Worm (Caenorhabditis elegans): ENCODE results near the gene Y54F10AR.2.

Y54F10AR.2 gene

DNA sequence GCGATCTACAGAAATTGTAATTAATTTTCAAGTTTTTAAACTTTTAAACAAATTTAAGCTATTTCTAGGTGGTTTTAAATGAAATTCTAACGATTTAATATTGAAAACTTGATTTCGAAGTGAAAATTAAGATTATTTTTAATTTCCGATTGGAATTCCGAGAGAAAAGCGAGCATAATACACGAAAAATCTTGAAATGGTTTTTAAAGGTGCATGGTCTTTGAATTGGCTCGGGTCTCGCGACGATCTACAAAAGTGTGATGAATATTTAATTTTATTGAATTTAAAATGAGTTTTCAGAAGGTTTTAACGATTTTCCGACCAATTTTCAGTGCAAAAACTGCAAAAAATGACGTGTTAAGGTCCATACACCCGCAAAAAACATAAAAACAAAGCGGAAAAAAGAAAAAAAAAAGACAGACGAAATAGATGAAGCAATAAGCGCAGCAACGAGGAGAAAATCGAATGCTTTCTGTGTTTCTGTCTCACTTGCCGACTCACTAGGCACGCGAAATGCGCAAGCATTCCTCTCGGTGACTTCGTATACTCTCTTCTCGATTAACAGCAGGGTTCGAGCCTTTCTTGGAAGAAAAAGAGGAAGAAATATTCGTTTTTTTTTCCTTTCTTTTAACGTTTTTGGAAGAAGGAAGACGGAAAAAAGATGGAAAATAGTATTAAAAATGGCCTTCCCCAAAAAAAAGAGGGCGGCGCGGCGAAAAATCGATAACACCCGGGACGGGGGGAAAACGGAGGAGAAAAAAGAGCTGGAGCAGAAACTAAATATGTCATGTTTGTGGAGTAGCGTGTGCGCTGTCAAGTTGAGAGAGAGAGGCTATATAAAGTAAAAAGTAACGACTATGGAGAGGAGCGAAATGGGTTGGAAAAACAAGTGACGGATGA lies 5.3 kb upstream of the Y54F10AR.2 start (continued):
- TF ChIP-seq F57C9.4 (tag; optimal IDR thresholded peaks at IDR 0.05) (no peak), Y56A3A.18 (GFP tag; IDR thresholded peaks at IDR 0.05) (no peak), pha-4 (tag; optimal IDR thresholded peaks at IDR 0.05) (no peak), snpc-3.4 (tag; optimal IDR thresholded peaks at IDR 0.05) (no peak), lsl-1 (GFP tag; optimal IDR thresholded peaks at IDR 0.05) (peak; percentile 95), pbrm-1 (GFP tag; IDR thresholded peaks at IDR 0.05) (0 out of 2 replicates have a peak, but pooled peaks have one; percentile 15), let-607 (tag; optimal IDR thresholded peaks at IDR 0.05) (peak; percentile 1 to 43), ztf-18 (tag; optimal IDR thresholded peaks at IDR 0.05) (peak; percentile 89)

ce11 chrIII:2575635-2576164 lies 4.4 kb upstream of the Y54F10AR.2 start, which contains the start of gene Y54F10AR.1:
Y54F10AR.1 (minus strand) TSS chrIII:2575685.
- no peak for TF ChIP-seq nfya-1 (tag; optimal IDR thresholded peaks at IDR 0.05; ENCODE audit: borderline replicate concordance, insufficient read depth)
- no peak for TF ChIP-seq Y95B8A.8 (GFP tag; IDR thresholded peaks at IDR 0.05)
- TF ChIP-seq ztf-22 (GFP tag; optimal IDR thresholded peaks at IDR 0.05): no peak
- peak; percentile 44; the same call in 1 of the 2 replicates for TF ChIP-seq madf-8 (GFP tag; conservative IDR thresholded peaks at IDR 0.05)
- TF ChIP-seq atf-7 (tag; optimal IDR thresholded peaks at IDR 0.05): no peak
- no peak for TF ChIP-seq sea-2 (GFP tag; IDR thresholded peaks at IDR 0.05)
- peak; percentile 34; the same call in 1 of the 2 replicates for TF ChIP-seq ceh-91 (GFP tag; IDR thresholded peaks at IDR 0.05)
- no peak for TF ChIP-seq cebp-1 (GFP tag; IDR thresholded peaks at IDR 0.05)
- no peak for TF ChIP-seq cebp-1 (tag; optimal IDR thresholded peaks at IDR 0.05)
- no peak for TF ChIP-seq zim-3 (tag; optimal IDR thresholded peaks at IDR 0.05)
- peak; percentile 71 for TF ChIP-seq F33H1.4 (GFP tag; IDR thresholded peaks at IDR 0.05)
- no peak for TF ChIP-seq nfya-2 (GFP tag; IDR thresholded peaks at IDR 0.05)
- TF ChIP-seq madf-6 (GFP tag; IDR thresholded peaks at IDR 0.05): peak; percentile 71; the same call in 1 of the 2 replicates
- no peak for TF ChIP-seq madf-3 (GFP tag; IDR thresholded peaks at IDR 0.05)
- no peak for TF ChIP-seq B0035.1 (tag; optimal IDR thresholded peaks at IDR 0.05)
- TF ChIP-seq lin-54 (GFP tag; optimal IDR thresholded peaks at IDR 0.05): no peak
- no peak for TF ChIP-seq repo-1 (tag; optimal IDR thresholded peaks at IDR 0.05)
- no peak for TF ChIP-seq Y53F4B.3 (GFP tag; IDR thresholded peaks at IDR 0.05)
- TF ChIP-seq nhr-120 (GFP tag; IDR thresholded peaks at IDR 0.05): no peak
- no peak for TF ChIP-seq K11D2.4 (GFP tag; IDR thresholded peaks at IDR 0.05)
- no peak for TF ChIP-seq lin-26 (GFP tag; IDR thresholded peaks at IDR 0.05)
- TF ChIP-seq lsy-27 (tag; optimal IDR thresholded peaks at IDR 0.05; ENCODE audit: borderline replicate concordance, insufficient read depth): no peak
- no peak for TF ChIP-seq cebp-2 (GFP tag; IDR thresholded peaks at IDR 0.05)
- no peak for TF ChIP-seq pbrm-1 (GFP tag; IDR thresholded peaks at IDR 0.05)
- no peak for TF ChIP-seq F49E8.2 (tag; optimal IDR thresholded peaks at IDR 0.05; ENCODE audit: insufficient read depth)
- no peak for TF ChIP-seq akir-1 (GFP tag; optimal IDR thresholded peaks at IDR 0.05)
- TF ChIP-seq unc-62 (GFP tag; optimal IDR thresholded peaks at IDR 0.05): no peak
- TF ChIP-seq mes-4 (tag; optimal IDR thresholded peaks at IDR 0.05): no peak
- TF ChIP-seq him-1 (tag; optimal IDR thresholded peaks at IDR 0.05): no peak
- no peak for TF ChIP-seq snpc-1.3 (tag; optimal IDR thresholded peaks at IDR 0.05; ENCODE audit: insufficient read depth)
- TF ChIP-seq pha-4 (tag; optimal IDR thresholded peaks at IDR 0.05): no peak
- no peak for TF ChIP-seq gei-17 (GFP tag; optimal IDR thresholded peaks at IDR 0.05)
- peak; percentile 33 for TF ChIP-seq efl-1 (GFP tag; optimal IDR thresholded peaks at IDR 0.05)
- no peak for TF ChIP-seq F10E7.11 (tag; optimal IDR thresholded peaks at IDR 0.05)
- TF ChIP-seq ztf-26 (tag; optimal IDR thresholded peaks at IDR 0.05): no peak
- TF ChIP-seq K12H6.12 (tag; optimal IDR thresholded peaks at IDR 0.05): no peak
